Worm (Caenorhabditis elegans) whole organism, L1 larva: Measurements from ENCODE around the gene C50C3.19.

ENCODE experiments used
- ama-1 ChIP-seq: fragments of 150-350 bp; optimal IDR thresholded peaks from 2 replicates; lab custom pipeline; 2014
- blmp-1 ChIP-seq: fragments of 150-350 bp; optimal IDR thresholded peaks from 2 replicates; lab custom pipeline; 2014; ENCODE audit warnings: missing biosample characterization, missing genetic modification characterization
- jun-1 ChIP-seq: fragments of 150-350 bp; optimal IDR thresholded peaks from 2 replicates; lab custom pipeline; 2014; ENCODE audit warnings: missing biosample characterization, missing genetic modification reagents, missing genetic modification characterization
- lin-13 ChIP-seq: fragments of 150-350 bp; optimal IDR thresholded peaks from 2 replicates; lab custom pipeline; 2014; ENCODE audit warnings: missing biosample characterization, missing genetic modification reagents, missing genetic modification characterization
- lin-35 ChIP-seq, 2 experiments: fragments of 150-350 bp; optimal IDR thresholded peaks; 2 replicates each; lab custom pipeline; 2014; ENCODE audit warnings: missing biosample characterization in 2 of 2, missing genetic modification characterization in 2 of 2, missing genetic modification reagents in 2 of 2
- nhr-12 ChIP-seq: sonication (generic microtip); optimal IDR thresholded peaks from 2 replicates; lab custom pipeline; 2017; ENCODE audit warnings: missing biosample characterization, missing genetic modification characterization
- pqm-1 ChIP-seq: sonication (generic microtip); optimal IDR thresholded peaks from 3 replicates; lab custom pipeline; 2017; ENCODE audit warnings: missing biosample characterization, missing genetic modification characterization

ce11 chrIII:8232634-8233033 is 42.0 kb downstream of the C50C3.19 start, which contains the start of gene henn-1:
- no peak for TF ChIP-seq blmp-1 (tag; lab: Kevin White, UChicago)
- no peak for TF ChIP-seq lin-13 (GFP tag; lab: Kevin White, UChicago)
- no peak for TF ChIP-seq lin-35 (GFP tag; optimal IDR thresholded peaks at IDR 0.05; lab: Kevin White, UChicago)
- TF ChIP-seq ama-1 (lab: Kevin White, UChicago): peak; percentile 22
- TF ChIP-seq nhr-12 (tag; lab: Kevin White, UChicago): no peak
- no peak for TF ChIP-seq pqm-1
- no peak for TF ChIP-seq jun-1 (tag; lab: Kevin White, UChicago)
